Worm (Caenorhabditis elegans) whole organism, L1 larva: ENCODE measurements around the gene F32B6.4.

Source experiments
- C34B4.2 ChIP-seq: sonication (generic microtip); optimal IDR thresholded peaks from 2 replicates; lab custom pipeline; 2017; ENCODE audit warnings: mild to moderate bottlenecking, missing genetic modification characterization, missing compliant biosample characterization
- alr-1 ChIP-seq: fragments of 200-800 bp; sonication (Bioruptor generic); optimal IDR thresholded peaks from 2 replicates; lab custom pipeline; 2018; ENCODE audit warnings: borderline replicate concordance, mild to moderate bottlenecking, missing genetic modification characterization, missing compliant biosample characterization
- ceh-88 ChIP-seq: fragments of 200-800 bp; sonication (Bioruptor generic); IDR thresholded peaks from 2 replicates; pipeline ENCODE4 v1.3.6; 2022; ENCODE audit warnings: missing genetic modification characterization, missing compliant biosample characterization
- egl-13 ChIP-seq: sonication (generic microtip); optimal IDR thresholded peaks from 2 replicates; lab custom pipeline; 2016; ENCODE audit warnings: missing genotype, missing genetic modification reagents, missing genetic modification characterization, missing compliant biosample characterization
- hpl-2 ChIP-seq: fragments of 150-350 bp; optimal IDR thresholded peaks from 2 replicates; lab custom pipeline; 2014; ENCODE audit warnings: missing biosample characterization, missing genetic modification reagents, missing genetic modification characterization
- lin-15B ChIP-seq: fragments of 150-350 bp; sonication (generic microtip); optimal IDR thresholded peaks from 3 replicates; lab custom pipeline; 2014; ENCODE audit warnings: missing biosample characterization, missing genetic modification characterization
- mab-9 ChIP-seq: fragments of 200-800 bp; sonication (Bioruptor generic); IDR thresholded peaks from 2 replicates; pipeline ENCODE4 v1.3.6; 2022; ENCODE audit warnings: missing genetic modification reagents, missing genetic modification characterization, missing compliant biosample characterization
- mef-2 ChIP-seq: fragments of 150-350 bp; optimal IDR thresholded peaks from 2 replicates; lab custom pipeline; 2014; ENCODE audit warnings: missing biosample characterization, missing genetic modification characterization
- nhr-12 ChIP-seq: sonication (generic microtip); optimal IDR thresholded peaks from 2 replicates; lab custom pipeline; 2017; ENCODE audit warnings: missing biosample characterization, missing genetic modification characterization
- nhr-71 ChIP-seq: sonication (generic microtip); optimal IDR thresholded peaks from 2 replicates; lab custom pipeline; 2016; ENCODE audit warnings: mild to moderate bottlenecking, missing genetic modification characterization, moderate library complexity, missing compliant biosample characterization
- nhr-84 ChIP-seq: sonication (generic microtip); optimal IDR thresholded peaks from 2 replicates; lab custom pipeline; 2017; ENCODE audit warnings: missing biosample characterization, missing genetic modification characterization
- snpc-4 ChIP-seq: fragments of 150-350 bp; optimal IDR thresholded peaks from 2 replicates; lab custom pipeline; 2014; ENCODE audit warnings: missing biosample characterization, missing genetic modification characterization
- tbx-2 ChIP-seq: sonication (generic microtip); optimal IDR thresholded peaks from 2 replicates; lab custom pipeline; 2016; ENCODE audit warnings: missing genetic modification characterization, missing compliant biosample characterization
- tlp-1 ChIP-seq: fragments of 150-350 bp; optimal IDR thresholded peaks from 2 replicates; lab custom pipeline; 2014; ENCODE audit warnings: missing biosample characterization, missing genetic modification characterization
- unc-98 ChIP-seq: fragments of 200-800 bp; sonication (Bioruptor generic); IDR thresholded peaks from 2 replicates; pipeline ENCODE4 v1.3.6; 2022; ENCODE audit warnings: missing genetic modification characterization, missing compliant biosample characterization
- zag-1 ChIP-seq: fragments of 150-350 bp; optimal IDR thresholded peaks from 2 replicates; lab custom pipeline; 2014; ENCODE audit warnings: missing biosample characterization, missing genetic modification characterization
- ztf-4 ChIP-seq: fragments of 150-350 bp; optimal IDR thresholded peaks from 2 replicates; lab custom pipeline; 2014; ENCODE audit warnings: missing biosample characterization, missing genetic modification characterization

F32B6.4 gene

DNA sequence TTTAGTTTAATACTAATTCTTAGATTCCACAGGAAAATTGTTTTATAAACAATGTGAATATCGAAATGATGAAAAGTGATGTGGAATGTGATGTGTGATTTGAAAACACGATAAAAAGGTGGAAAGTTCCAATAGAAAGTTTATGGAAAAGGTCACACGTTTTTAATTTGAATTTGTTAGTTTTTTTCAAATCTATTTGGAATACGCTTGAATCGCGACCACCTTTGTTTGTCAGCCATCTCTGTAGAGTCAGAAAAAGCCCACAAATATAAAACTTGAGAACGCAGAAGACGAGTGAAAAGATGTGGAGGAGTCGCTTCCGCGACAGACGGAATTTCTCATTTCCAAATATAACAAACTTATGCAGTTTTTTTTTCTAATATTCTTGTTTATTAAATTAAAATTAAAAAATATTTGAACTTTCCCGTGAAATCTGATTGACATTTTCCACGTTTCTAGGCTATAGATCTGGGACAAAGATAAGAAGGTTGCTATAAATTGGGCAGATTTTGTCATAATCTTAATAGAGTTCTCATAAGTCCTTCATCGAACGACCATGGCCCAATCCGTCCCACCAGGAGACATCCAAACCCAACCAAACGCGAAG, 50.8 kb downstream of the F32B6.4 start, which contains the start of the genes kin-24 and msp-56:
Gene kin-24 (minus strand): TSS at position 101 of the 607 bp plus-strand sequence.
Gene msp-56 (plus strand): TSS at position 557 of the 607 bp plus-strand sequence.
- no peak for TF ChIP-seq nhr-71
- no peak for TF ChIP-seq C34B4.2 (tag; lab: Kevin White, UChicago)
- TF ChIP-seq tbx-2 (tag; lab: Kevin White, UChicago): no peak
- TF ChIP-seq mef-2: no peak
- no peak for TF ChIP-seq alr-1
- no peak for TF ChIP-seq hpl-2 (GFP tag; lab: Kevin White, UChicago)
- TF ChIP-seq lin-15B (tag; lab: Kevin White, UChicago): no peak
- no peak for TF ChIP-seq snpc-4 (tag; lab: Kevin White, UChicago)
- no peak for TF ChIP-seq tlp-1
- no peak for TF ChIP-seq mab-9
- TF ChIP-seq ztf-4 (tag; lab: Kevin White, UChicago): no peak
- no peak for TF ChIP-seq unc-98 (GFP tag; lab: Robert Waterston, UW)
- no peak for TF ChIP-seq zag-1 (tag; lab: Kevin White, UChicago)
- TF ChIP-seq nhr-84 (tag; lab: Kevin White, UChicago): no peak
- TF ChIP-seq nhr-12 (tag; lab: Kevin White, UChicago): no peak
- no peak for TF ChIP-seq ceh-88
- TF ChIP-seq egl-13 (tag; lab: Kevin White, UChicago): no peak
